Fruit fly (Drosophila melanogaster): Measurements from ENCODE around the gene CG18547.

The CG18547 gene

dm6 chr3R:12016828-12017280, 36.7 kb upstream of the CG18547 start, which contains the start of the genes DCAF12 and Spt3 (continued):
- peak; percentile 17 for TF ChIP-seq kah (GFP tag; optimal IDR thresholded peaks at IDR 0.05)
- peak; percentile 67 for TF ChIP-seq CG10543 (GFP tag; optimal IDR thresholded peaks at IDR 0.05)
- peak; percentile 5 for TF ChIP-seq YL-1 (GFP tag; optimal IDR thresholded peaks at IDR 0.05)
- no peak; the same call in 2 of the 3 replicates for TF ChIP-seq B-H1 (GFP tag; IDR thresholded peaks at IDR 0.05)
- TF ChIP-seq croc (GFP tag; conservative IDR thresholded peaks at IDR 0.05): peak; percentile 52; the same call in 2 of the 3 replicates
- no peak for TF ChIP-seq Hr39 (optimal IDR thresholded peaks at IDR 0.05)
- TF ChIP-seq lilli (GFP tag; optimal IDR thresholded peaks at IDR 0.05): peak; percentile 12
- TF ChIP-seq nmo (GFP tag; optimal IDR thresholded peaks at IDR 0.05): peak; percentile 81
- TF ChIP-seq Gug (GFP tag; IDR thresholded peaks at IDR 0.05): peak; percentile 63; the same call in 1 of the 4 replicates
- TF ChIP-seq MESR4 (GFP tag; optimal IDR thresholded peaks at IDR 0.05): no peak
- no peak for TF ChIP-seq so (GFP tag; IDR thresholded peaks at IDR 0.05)
- no peak for TF ChIP-seq CG18619 (GFP tag; optimal IDR thresholded peaks at IDR 0.05)
- no peak for TF ChIP-seq CG15269 (tag; optimal IDR thresholded peaks at IDR 0.05)
- TF ChIP-seq fd3F (GFP tag; optimal IDR thresholded peaks at IDR 0.05): peak; percentile 22
- TF ChIP-seq trem (tag; optimal IDR thresholded peaks at IDR 0.05): peak; percentile 85
- peak; percentile 13 for TF ChIP-seq az2 (GFP tag; optimal IDR thresholded peaks at IDR 0.05)
- TF ChIP-seq Blimp-1 (GFP tag; optimal IDR thresholded peaks at IDR 0.05): peak; percentile 48
- no peak for TF ChIP-seq CG11696 (GFP tag; IDR thresholded peaks at IDR 0.05)
- no peak for TF ChIP-seq yki (optimal IDR thresholded peaks at IDR 0.05)
- no peak for TF ChIP-seq ci (GFP tag; IDR thresholded peaks at IDR 0.05)
- TF ChIP-seq MTF-1 (GFP tag; optimal IDR thresholded peaks at IDR 0.05; ENCODE audit: borderline replicate concordance): no peak
- TF ChIP-seq fd96Cb (tag; optimal IDR thresholded peaks at IDR 0.05): peak; percentile 37
- 0 out of 2 replicates have a peak, but pooled peaks have one; percentile 21 for TF ChIP-seq wdn (GFP tag; IDR thresholded peaks at IDR 0.05)
- 0 out of 2 replicates have a peak, but pooled peaks have one; percentile 33 for TF ChIP-seq cas (GFP tag; IDR thresholded peaks at IDR 0.05)
- peak; percentile 7 for TF ChIP-seq CG12155 (GFP tag; optimal IDR thresholded peaks at IDR 0.05)
- peak; percentile 74; the same call in 1 of the 2 replicates for TF ChIP-seq CG31441 (GFP tag; IDR thresholded peaks at IDR 0.05)
- TF ChIP-seq Vsx1 (GFP tag; optimal IDR thresholded peaks at IDR 0.05): no peak
- TF ChIP-seq zen (tag; optimal IDR thresholded peaks at IDR 0.05): peak; percentile 63
- TF ChIP-seq prd (optimal IDR thresholded peaks at IDR 0.05): no peak
- TF ChIP-seq prd (GFP tag; IDR thresholded peaks at IDR 0.05): peak; percentile 69; the same call in 2 of the 3 replicates
- no peak for TF ChIP-seq abd-A (tag; optimal IDR thresholded peaks at IDR 0.05)
- peak; percentile 53 for TF ChIP-seq CG6254 (GFP tag; optimal IDR thresholded peaks at IDR 0.05)
- TF ChIP-seq slou (GFP tag; optimal IDR thresholded peaks at IDR 0.05): peak; percentile 7
- TF ChIP-seq ham (GFP tag; IDR thresholded peaks at IDR 0.05): no peak
- 0 out of 2 replicates have a peak, but pooled peaks have one; percentile 25 for TF ChIP-seq Dref (GFP tag; IDR thresholded peaks at IDR 0.05)
- no peak for TF ChIP-seq wor (GFP tag; IDR thresholded peaks at IDR 0.05)
- no peak for TF ChIP-seq Asciz (GFP tag; optimal IDR thresholded peaks at IDR 0.05)
- peak; percentile 67 for TF ChIP-seq dmrt11E (tag; optimal IDR thresholded peaks at IDR 0.05)
- peak; percentile 94 for TF ChIP-seq hb (GFP tag; IDR thresholded peaks at IDR 0.05; ENCODE audit: partially characterized antibody)
- peak; percentile 36 for TF ChIP-seq Oli (tag; optimal IDR thresholded peaks at IDR 0.05)
- no peak for TF ChIP-seq CG3163 (GFP tag; optimal IDR thresholded peaks at IDR 0.05)
- 0 out of 2 replicates have a peak, but pooled peaks have one; percentile 23 for TF ChIP-seq CG32772 (GFP tag; IDR thresholded peaks at IDR 0.05)
- peak; percentile 80 for TF ChIP-seq BEAF-32 (GFP tag; optimal IDR thresholded peaks at IDR 0.05)
- peak; percentile 49 for TF ChIP-seq lmd (GFP tag; IDR thresholded peaks at IDR 0.05)
- peak; percentile 10; the same call in 1 of the 2 replicates for TF ChIP-seq Rx (GFP tag; IDR thresholded peaks at IDR 0.05)
- peak; percentile 12 for TF ChIP-seq tin (GFP tag; optimal IDR thresholded peaks at IDR 0.05)
- TF ChIP-seq grau (tag; optimal IDR thresholded peaks at IDR 0.05): peak; percentile 79
- peak; percentile 72 for TF ChIP-seq CG6272 (GFP tag; IDR thresholded peaks at IDR 0.05)
- peak; percentile 69 for TF ChIP-seq CG9215 (GFP tag; IDR thresholded peaks at IDR 0.05)
- peak; percentile 97 for TF ChIP-seq Doc3 (GFP tag; IDR thresholded peaks at IDR 0.05; ENCODE audit: partially characterized antibody)
- no peak for TF ChIP-seq Drgx (GFP tag; IDR thresholded peaks at IDR 0.05)
